Worm (Caenorhabditis elegans) whole organism, mixed stage, embryonic: ENCODE results near the gene C39E9.12.

ENCODE experiments used
- M03D4.4 ChIP-seq: sonication (generic microtip); optimal IDR thresholded peaks from 2 replicates; lab custom pipeline; 2017; ENCODE audit warnings: mild to moderate bottlenecking, missing genetic modification characterization, missing compliant biosample characterization
- bed-3 ChIP-seq: fragments of 200-800 bp; sonication (Bioruptor generic); optimal IDR thresholded peaks from 3 replicates; lab custom pipeline; 2018; ENCODE audit warnings: mild to moderate bottlenecking, missing genetic modification characterization, moderate library complexity, missing compliant biosample characterization
- blmp-1 ChIP-seq: fragments of 150-350 bp; optimal IDR thresholded peaks from 2 replicates; lab custom pipeline; 2014; ENCODE audit warnings: missing biosample characterization, missing genetic modification characterization
- ceh-39 ChIP-seq: fragments of 150-350 bp; optimal IDR thresholded peaks from 2 replicates; lab custom pipeline; 2014; ENCODE audit warnings: missing biosample characterization, missing genetic modification characterization
- ceh-83 ChIP-seq: fragments of 200-800 bp; sonication (Bioruptor generic); optimal IDR thresholded peaks from 2 replicates; lab custom pipeline; 2018; ENCODE audit warnings: mild to moderate bottlenecking, missing genetic modification characterization, missing compliant biosample characterization
- cnd-1 ChIP-seq: fragments of 200-800 bp; sonication (Bioruptor generic); optimal IDR thresholded peaks from 2 replicates; lab custom pipeline; 2018; ENCODE audit warnings: mild to moderate bottlenecking, missing genetic modification characterization, missing compliant biosample characterization
- elt-1 ChIP-seq: sonication (generic microtip); optimal IDR thresholded peaks from 2 replicates; lab custom pipeline; 2017; ENCODE audit warnings: missing genetic modification characterization, mild to moderate bottlenecking, missing compliant biosample characterization, antibody characterized with exemption, moderate library complexity, borderline replicate concordance; ENCODE audit not compliant: insufficient read depth
- elt-3 ChIP-seq: fragments of 150-350 bp; optimal IDR thresholded peaks from 2 replicates; lab custom pipeline; 2014; ENCODE audit warnings: missing biosample characterization, missing genetic modification characterization
- flh-1 ChIP-seq: fragments of 200-800 bp; sonication (Bioruptor generic); optimal IDR thresholded peaks from 2 replicates; lab custom pipeline; 2018; ENCODE audit warnings: mild to moderate bottlenecking, missing genetic modification characterization, moderate library complexity, missing compliant biosample characterization
- ham-2 ChIP-seq: fragments of 200-800 bp; sonication (Bioruptor generic); optimal IDR thresholded peaks from 2 replicates; lab custom pipeline; 2018; ENCODE audit warnings: mild to moderate bottlenecking, missing genetic modification characterization, missing compliant biosample characterization
- lin-13 ChIP-seq: fragments of 150-350 bp; optimal IDR thresholded peaks from 2 replicates; lab custom pipeline; 2014; ENCODE audit warnings: missing biosample characterization, missing genetic modification characterization
- lin-32 ChIP-seq: fragments of 200-800 bp; sonication (Bioruptor generic); optimal IDR thresholded peaks from 2 replicates; lab custom pipeline; 2018; ENCODE audit warnings: mild to moderate bottlenecking, missing genetic modification characterization, missing compliant biosample characterization
- lsy-2 ChIP-seq: fragments of 150-350 bp; optimal IDR thresholded peaks from 2 replicates; lab custom pipeline; 2014; ENCODE audit warnings: missing biosample characterization, missing genetic modification characterization
- mab-5 ChIP-seq: fragments of 150-350 bp; optimal IDR thresholded peaks from 2 replicates; lab custom pipeline; 2014; ENCODE audit warnings: missing biosample characterization, missing genetic modification characterization
- mls-2 ChIP-seq: sonication (generic microtip); optimal IDR thresholded peaks from 2 replicates; lab custom pipeline; 2016; ENCODE audit warnings: mild to moderate bottlenecking, missing genetic modification characterization, moderate library complexity, missing compliant biosample characterization
- nhr-12 ChIP-seq: fragments of 150-350 bp; optimal IDR thresholded peaks from 2 replicates; lab custom pipeline; 2014; ENCODE audit warnings: missing biosample characterization, missing genetic modification characterization
- nhr-2 ChIP-seq: fragments of 150-350 bp; optimal IDR thresholded peaks from 2 replicates; lab custom pipeline; 2014; ENCODE audit warnings: missing biosample characterization, missing genetic modification characterization
- nhr-237 ChIP-seq: fragments of 150-350 bp; optimal IDR thresholded peaks from 2 replicates; lab custom pipeline; 2014; ENCODE audit warnings: missing biosample characterization, missing genetic modification characterization
- nhr-28 ChIP-seq: fragments of 150-350 bp; optimal IDR thresholded peaks from 2 replicates; lab custom pipeline; 2014; ENCODE audit warnings: missing biosample characterization, missing genetic modification characterization
- nhr-76 ChIP-seq: sonication (generic microtip); optimal IDR thresholded peaks from 2 replicates; lab custom pipeline; 2017; ENCODE audit warnings: missing biosample characterization, missing genetic modification characterization
- pha-4 ChIP-seq: fragments of 150-350 bp; optimal IDR thresholded peaks from 2 replicates; lab custom pipeline; 2018; ENCODE audit warnings: missing biosample characterization, missing genetic modification reagents, missing genetic modification characterization
- sem-2 ChIP-seq: fragments of 200-800 bp; sonication (Bioruptor generic); optimal IDR thresholded peaks from 2 replicates; lab custom pipeline; 2018; ENCODE audit warnings: mild to moderate bottlenecking, missing genetic modification characterization, missing compliant biosample characterization
- snpc-4 ChIP-seq: fragments of 150-350 bp; optimal IDR thresholded peaks from 2 replicates; lab custom pipeline; 2014; ENCODE audit warnings: missing biosample characterization, missing genetic modification characterization
- sptf-1 ChIP-seq: sonication (generic microtip); optimal IDR thresholded peaks from 2 replicates; lab custom pipeline; 2017; ENCODE audit warnings: mild to moderate bottlenecking, missing genetic modification characterization, moderate library complexity, missing compliant biosample characterization
- tbx-8 ChIP-seq: fragments of 200-800 bp; sonication (Bioruptor generic); optimal IDR thresholded peaks from 2 replicates; lab custom pipeline; 2018; ENCODE audit warnings: mild to moderate bottlenecking, missing genetic modification characterization, moderate library complexity, missing compliant biosample characterization
- unc-120 ChIP-seq: sonication (generic microtip); optimal IDR thresholded peaks from 2 replicates; lab custom pipeline; 2017; ENCODE audit warnings: missing genetic modification characterization, missing compliant biosample characterization; ENCODE audit not compliant: poor library complexity, severe bottlenecking
- unc-39 ChIP-seq: fragments of 150-350 bp; optimal IDR thresholded peaks from 2 replicates; lab custom pipeline; 2014; ENCODE audit warnings: missing biosample characterization, missing genetic modification characterization
- unc-62 ChIP-seq: fragments of 150-350 bp; optimal IDR thresholded peaks from 2 replicates; lab custom pipeline; 2014; ENCODE audit warnings: missing biosample characterization, missing genetic modification reagents, missing genetic modification characterization

C39E9.12 gene

ce11 chrIV:13098652-13099051 lies 4.8 kb downstream of the C39E9.12 start, which contains the start of the genes dli-1, tin-9.2 and exos-4.1 (continued):
- TF ChIP-seq bed-3 (GFP tag; lab: Kevin White, UChicago) (no peak), M03D4.4 (tag; lab: Kevin White, UChicago) (no peak), sptf-1 (tag; lab: Kevin White, UChicago) (no peak), ham-2 (GFP tag; lab: Kevin White, UChicago) (peak; percentile 46), mab-5 (no peak), unc-39 (tag; lab: Kevin White, UChicago) (no peak), nhr-2 (tag; lab: Kevin White, UChicago) (no peak), ceh-83 (GFP tag; lab: Kevin White, UChicago) (no peak), elt-1 (tag; lab: Kevin White, UChicago) (no peak), lin-32 (no peak), lin-13 (tag; lab: Kevin White, UChicago) (peak; percentile 34), nhr-237 (tag; lab: Kevin White, UChicago) (peak; percentile 22), ceh-39 (tag; lab: Kevin White, UChicago) (no peak), nhr-12 (tag; lab: Kevin White, UChicago) (no peak)

- no peak for TF ChIP-seq ceh-39 (tag; lab: Kevin White, UChicago)
- no peak for TF ChIP-seq nhr-76 (tag; lab: Kevin White, UChicago)
- TF ChIP-seq tbx-8 (GFP tag; lab: Kevin White, UChicago), result no peak
- no peak for TF ChIP-seq unc-120
- no peak for TF ChIP-seq sptf-1 (tag; lab: Kevin White, UChicago)
- TF ChIP-seq ham-2 (GFP tag; lab: Kevin White, UChicago), result no peak
- no peak for TF ChIP-seq nhr-12 (tag; lab: Kevin White, UChicago)
Measured at ce11 chrIV:13100415-13100814, 6.6 kb downstream of the C39E9.12 start, which contains the start of gene fask-1. fask-1 (plus strand) TSS chrIV:13100715.

- TF ChIP-seq lsy-2 (tag; lab: Kevin White, UChicago) (no peak), ceh-39 (tag; lab: Kevin White, UChicago) (no peak), nhr-12 (tag; lab: Kevin White, UChicago) (no peak), sptf-1 (tag; lab: Kevin White, UChicago) (no peak), nhr-76 (tag; lab: Kevin White, UChicago) (no peak), tbx-8 (GFP tag; lab: Kevin White, UChicago) (no peak)
Measured at ce11 chrIV:13104900-13105299, 11.1 kb downstream of the C39E9.12 start, which contains the start of gene rde-11. rde-11 (plus strand) TSS chrIV:13105200.

- no peak for TF ChIP-seq elt-1 (tag; lab: Kevin White, UChicago)
- TF ChIP-seq unc-39 (tag; lab: Kevin White, UChicago), result no peak
- TF ChIP-seq unc-62 (GFP tag; lab: Kevin White, UChicago), result no peak
- no peak for TF ChIP-seq unc-120
- TF ChIP-seq lsy-2 (tag; lab: Kevin White, UChicago), result no peak
- no peak for TF ChIP-seq ceh-39 (tag; lab: Kevin White, UChicago)
- TF ChIP-seq, all 35 proteins: peak for 0
Measured at ce11 chrIV:13107359-13107758, 13.6 kb downstream of the C39E9.12 start, which contains the start of gene B0564.2. B0564.2 (plus strand) TSS chrIV:13107659.

ce11 chrIV:13108430-13108829 lies 14.6 kb downstream of the C39E9.12 start:
- TF ChIP-seq ham-2 (GFP tag; lab: Kevin White, UChicago) (no peak), mls-2 (tag; lab: Kevin White, UChicago) (no peak), tbx-8 (GFP tag; lab: Kevin White, UChicago) (no peak)

- TF ChIP-seq pha-4 (tag; lab: Kevin White, UChicago) (no peak), nhr-237 (tag; lab: Kevin White, UChicago) (no peak), snpc-4 (tag; lab: Kevin White, UChicago) (no peak), blmp-1 (no peak), nhr-12 (tag; lab: Kevin White, UChicago) (no peak), cnd-1 (tag; lab: Kevin White, UChicago) (no peak), mls-2 (tag; lab: Kevin White, UChicago) (no peak), flh-1 (GFP tag; lab: Kevin White, UChicago) (no peak)
- TF ChIP-seq, all 35 proteins: peak for 0
Measured at ce11 chrIV:13109751-13110150, 15.9 kb downstream of the C39E9.12 start, which contains the start of gene best-1. best-1 (minus strand) TSS chrIV:13109779.

ce11 chrIV:13110876-13111275 lies 17.1 kb downstream of the C39E9.12 start:
- TF ChIP-seq pha-4 (tag; lab: Kevin White, UChicago) (no peak), lin-13 (tag; lab: Kevin White, UChicago) (no peak), sem-2 (GFP tag; lab: Kevin White, UChicago) (no peak), nhr-28 (no peak), ceh-39 (tag; lab: Kevin White, UChicago) (no peak), elt-3 (tag; lab: Kevin White, UChicago) (no peak), nhr-237 (tag; lab: Kevin White, UChicago) (no peak), nhr-2 (tag; lab: Kevin White, UChicago) (no peak), elt-1 (tag; lab: Kevin White, UChicago) (no peak)
- TF ChIP-seq, all 35 proteins: peak for 0
